Worm (Caenorhabditis elegans): Measurements from ENCODE around the gene W01A11.1.

DNA sequence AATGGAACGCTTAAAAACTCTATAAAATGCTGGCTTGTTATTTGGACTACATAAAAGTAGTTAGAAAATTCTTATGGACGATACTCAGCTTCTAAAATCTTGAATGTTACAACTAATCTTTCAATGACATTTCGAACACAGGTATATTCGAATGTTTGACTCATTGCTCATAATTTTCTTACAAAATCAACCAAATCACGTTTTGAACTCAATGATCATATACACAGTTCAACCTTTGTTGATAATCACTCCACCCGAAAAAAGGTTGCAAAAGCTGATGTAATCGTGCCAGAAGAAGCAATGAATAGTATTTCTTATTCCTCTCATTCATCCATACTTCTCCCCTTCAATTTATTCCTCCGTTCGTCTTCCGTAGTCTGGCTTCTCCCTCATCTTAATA lies 50.1 kb downstream of the W01A11.1 start, which contains the start of gene K04A8.20:
- TF ChIP-seq unc-39 (tag; optimal IDR thresholded peaks at IDR 0.05): no peak
- TF ChIP-seq daf-16 (GFP tag; optimal IDR thresholded peaks at IDR 0.05): no peak
- no peak for TF ChIP-seq daf-16 (tag; optimal IDR thresholded peaks at IDR 0.05)
- no peak for TF ChIP-seq lin-13 (GFP tag; optimal IDR thresholded peaks at IDR 0.05)
